Worm (Caenorhabditis elegans) whole organism, L3 larva: ENCODE results near the gene ncs-7.
"Not testable (repeated sequence)": the region's sequence is repeated elsewhere in the genome, so short reads cannot be mapped to it uniquely, and the experiment has no call there.

Source experiments
- ZK546.5 ChIP-seq: sonication (generic microtip); optimal IDR thresholded peaks from 2 replicates; lab custom pipeline; 2017; ENCODE audit warnings: missing biosample characterization, missing genetic modification characterization
- ama-1 ChIP-seq: fragments of 150-350 bp; optimal IDR thresholded peaks from 2 replicates; lab custom pipeline; 2018
- ceh-16 ChIP-seq: sonication (generic microtip); optimal IDR thresholded peaks from 2 replicates; lab custom pipeline; 2017; ENCODE audit warnings: missing biosample characterization, missing genetic modification characterization
- ceh-28 ChIP-seq: fragments of 150-350 bp; optimal IDR thresholded peaks from 2 replicates; lab custom pipeline; 2014; ENCODE audit warnings: missing biosample characterization, missing genetic modification reagents, missing genetic modification characterization
- ceh-82 ChIP-seq: fragments of 150-350 bp; optimal IDR thresholded peaks from 2 replicates; lab custom pipeline; 2014; ENCODE audit warnings: missing biosample characterization, missing genetic modification characterization
- ceh-9 ChIP-seq: sonication (generic microtip); optimal IDR thresholded peaks from 2 replicates; lab custom pipeline; 2018; ENCODE audit warnings: missing biosample characterization, missing genetic modification characterization
- egl-27 ChIP-seq: sonication (generic microtip); optimal IDR thresholded peaks from 4 replicates; lab custom pipeline; 2017; ENCODE audit warnings: missing biosample characterization, missing genetic modification reagents, missing genetic modification characterization
- egl-5 ChIP-seq: fragments of 150-350 bp; optimal IDR thresholded peaks from 2 replicates; lab custom pipeline; 2017; ENCODE audit warnings: missing biosample characterization, missing genetic modification reagents, missing genetic modification characterization, inconsistent platforms
- elt-2 ChIP-seq: sonication (generic microtip); optimal IDR thresholded peaks from 2 replicates; lab custom pipeline; 2016; ENCODE audit warnings: missing genetic modification reagents, mild to moderate bottlenecking, missing genetic modification characterization, missing compliant biosample characterization
- elt-3 ChIP-seq, 3 experiments: fragments of 150-350 bp in 1 of 3; sonication (generic microtip) in 2 of 3; optimal IDR thresholded peaks; 2 replicates in 2 of 3; 4 replicates in 1 of 3; lab custom pipeline; 2014 to 2017; ENCODE audit warnings: missing biosample characterization in 3 of 3, missing genetic modification characterization in 3 of 3
- eor-1 ChIP-seq, 2 experiments: fragments of 150-350 bp; optimal IDR thresholded peaks; 2 replicates each; lab custom pipeline; 2014 to 2018; ENCODE audit warnings: missing biosample characterization in 2 of 2, missing genetic modification characterization in 2 of 2
- fkh-10 ChIP-seq: sonication (generic microtip); optimal IDR thresholded peaks from 2 replicates; lab custom pipeline; 2017; ENCODE audit warnings: missing biosample characterization, missing genetic modification reagents, missing genetic modification characterization
- fkh-2 ChIP-seq: fragments of 150-350 bp; optimal IDR thresholded peaks from 2 replicates; lab custom pipeline; 2014; ENCODE audit warnings: missing biosample characterization, missing genetic modification reagents, missing genetic modification characterization
- fos-1 ChIP-seq: fragments of 150-350 bp; optimal IDR thresholded peaks from 2 replicates; lab custom pipeline; 2014; ENCODE audit warnings: missing biosample characterization, missing genetic modification characterization
- hmg-11 ChIP-seq: sonication (generic microtip); optimal IDR thresholded peaks from 2 replicates; lab custom pipeline; 2016; ENCODE audit warnings: missing genetic modification characterization, missing compliant biosample characterization
- lin-39 ChIP-seq: fragments of 150-350 bp; optimal IDR thresholded peaks from 2 replicates; lab custom pipeline; 2018; ENCODE audit warnings: missing biosample characterization, missing genetic modification reagents, missing genetic modification characterization
- lsy-12 ChIP-seq: sonication (generic microtip); optimal IDR thresholded peaks from 2 replicates; lab custom pipeline; 2016; ENCODE audit warnings: mild to moderate bottlenecking, missing genetic modification characterization, missing compliant biosample characterization
- mml-1 ChIP-seq: fragments of 150-350 bp; sonication (generic microtip); optimal IDR thresholded peaks from 3 replicates; lab custom pipeline; 2014; ENCODE audit warnings: missing biosample characterization, missing genetic modification characterization
- nfya-1 ChIP-seq: sonication (generic microtip); optimal IDR thresholded peaks from 2 replicates; lab custom pipeline; 2017; ENCODE audit warnings: missing genetic modification characterization, mild to moderate bottlenecking, missing compliant biosample characterization, antibody characterized with exemption, moderate library complexity; ENCODE audit not compliant: insufficient read depth
- nhr-12 ChIP-seq: fragments of 150-350 bp; optimal IDR thresholded peaks from 2 replicates; lab custom pipeline; 2014; ENCODE audit warnings: missing biosample characterization, missing genetic modification characterization
- nhr-23 ChIP-seq: fragments of 150-350 bp; optimal IDR thresholded peaks from 2 replicates; lab custom pipeline; 2014; ENCODE audit warnings: missing biosample characterization, missing genetic modification reagents, missing genetic modification characterization
- nhr-25 ChIP-seq: sonication (generic microtip); optimal IDR thresholded peaks from 2 replicates; lab custom pipeline; 2017; ENCODE audit warnings: missing biosample characterization, missing genetic modification characterization
- nhr-28 ChIP-seq: fragments of 150-350 bp; optimal IDR thresholded peaks from 2 replicates; lab custom pipeline; 2014; ENCODE audit warnings: missing biosample characterization, missing genetic modification characterization
- nhr-43 ChIP-seq: sonication (generic microtip); optimal IDR thresholded peaks from 2 replicates; lab custom pipeline; 2016; ENCODE audit warnings: mild to moderate bottlenecking, missing genetic modification characterization, missing compliant biosample characterization; ENCODE audit not compliant: poor library complexity, severe bottlenecking
- nhr-76 ChIP-seq: fragments of 150-350 bp; sonication (generic microtip); optimal IDR thresholded peaks from 5 replicates; lab custom pipeline; 2014; ENCODE audit warnings: missing biosample characterization, missing genetic modification characterization
- nhr-77 ChIP-seq: fragments of 150-350 bp; optimal IDR thresholded peaks from 2 replicates; lab custom pipeline; 2014; ENCODE audit warnings: missing biosample characterization, missing genetic modification characterization
- pha-4 ChIP-seq: fragments of 150-350 bp; optimal IDR thresholded peaks from 2 replicates; lab custom pipeline; 2014; ENCODE audit warnings: missing biosample characterization, missing genetic modification reagents, missing genetic modification characterization
- pqm-1 ChIP-seq: fragments of 150-350 bp; optimal IDR thresholded peaks from 2 replicates; lab custom pipeline; 2017; ENCODE audit warnings: missing biosample characterization, missing genetic modification characterization, inconsistent platforms
- sea-2 ChIP-seq: fragments of 150-350 bp; sonication (generic microtip); optimal IDR thresholded peaks from 4 replicates; lab custom pipeline; 2014; ENCODE audit warnings: missing biosample characterization, missing genetic modification reagents, missing genetic modification characterization
- skn-1 ChIP-seq: fragments of 150-350 bp; optimal IDR thresholded peaks from 2 replicates; lab custom pipeline; 2014; ENCODE audit warnings: missing biosample characterization, missing genetic modification characterization
- snpc-4 ChIP-seq: fragments of 150-350 bp; optimal IDR thresholded peaks from 2 replicates; lab custom pipeline; 2014; ENCODE audit warnings: missing biosample characterization, missing genetic modification characterization
- tbx-2 ChIP-seq: sonication (generic microtip); optimal IDR thresholded peaks from 2 replicates; lab custom pipeline; 2016; ENCODE audit warnings: mild to moderate bottlenecking, missing genetic modification characterization, missing compliant biosample characterization
- unc-39 ChIP-seq: sonication (generic microtip); optimal IDR thresholded peaks from 4 replicates; lab custom pipeline; 2017; ENCODE audit warnings: missing biosample characterization, missing genetic modification characterization
- unc-62 ChIP-seq: fragments of 150-350 bp; sonication (generic microtip); optimal IDR thresholded peaks from 4 replicates; lab custom pipeline; 2014; ENCODE audit warnings: missing biosample characterization, missing genetic modification reagents, missing genetic modification characterization
- zag-1 ChIP-seq: fragments of 150-350 bp; optimal IDR thresholded peaks from 2 replicates; lab custom pipeline; 2014; ENCODE audit warnings: missing biosample characterization, missing genetic modification characterization
- ztf-11 ChIP-seq: fragments of 150-350 bp; optimal IDR thresholded peaks from 2 replicates; lab custom pipeline; 2014; ENCODE audit warnings: missing biosample characterization, missing genetic modification characterization
- ztf-4 ChIP-seq: fragments of 150-350 bp; optimal IDR thresholded peaks from 2 replicates; lab custom pipeline; 2014; ENCODE audit warnings: missing biosample characterization, missing genetic modification characterization

ncs-7 gene

DNA sequence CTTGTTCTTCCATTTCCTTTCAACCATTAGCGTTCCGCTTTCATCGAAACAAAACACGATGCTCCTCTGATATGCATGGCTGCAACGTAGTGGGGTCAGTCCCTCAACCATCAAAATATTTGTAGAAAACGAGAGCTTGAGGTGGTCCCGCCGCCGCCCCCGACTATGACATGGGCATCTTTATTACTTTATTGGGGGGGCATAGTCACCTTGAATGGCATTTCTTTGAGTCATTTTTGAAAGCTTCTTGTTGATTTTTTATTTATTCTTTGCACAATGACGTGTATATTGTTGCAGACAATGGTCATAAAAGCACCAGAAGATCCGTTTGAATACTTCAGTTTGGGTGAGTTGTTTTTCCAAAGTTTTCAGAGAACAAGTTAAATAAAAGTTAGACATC lies at the start of gene ncs-7:
Gene ncs-7 (plus strand): TSS at position 301 of the 400 bp plus-strand sequence.
- TF ChIP-seq ZK546.5 (tag; lab: Kevin White, UChicago), result no peak

DNA sequence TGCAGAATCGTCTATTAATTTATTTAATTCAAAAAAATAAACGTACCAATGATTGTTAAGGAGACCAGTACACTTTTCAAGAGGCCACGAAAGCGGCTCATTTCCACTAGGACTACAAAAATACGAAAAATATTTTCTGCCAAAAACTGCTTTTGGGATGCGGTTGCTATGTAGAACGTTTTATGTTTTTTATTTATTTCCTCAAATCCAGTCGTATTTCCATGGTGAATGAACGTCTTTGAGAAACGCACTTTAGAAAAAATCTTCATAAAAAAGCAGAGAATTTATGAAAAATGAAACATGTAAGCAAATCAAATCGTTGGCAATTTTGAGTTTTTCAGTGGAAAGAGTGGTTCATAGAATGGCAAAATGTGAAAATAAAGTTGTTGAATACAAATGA lies 47.0 kb upstream of the ncs-7 start, which contains the start of gene F39B3.7:
Gene F39B3.7 (minus strand): TSS at position 101 of the 400 bp plus-strand sequence.
- TF ChIP-seq zag-1 (tag; lab: Kevin White, UChicago), result no peak
- no peak for TF ChIP-seq unc-39 (tag; lab: Kevin White, UChicago)
- TF ChIP-seq ztf-11 (tag; lab: Kevin White, UChicago), result no peak
- TF ChIP-seq tbx-2 (tag; lab: Kevin White, UChicago), result no peak
- no peak for TF ChIP-seq lin-39 (tag; lab: Kevin White, UChicago)
- TF ChIP-seq mml-1 (tag; lab: Kevin White, UChicago), result no peak
- no peak for TF ChIP-seq ceh-16 (tag; lab: Kevin White, UChicago)
- no peak for TF ChIP-seq nhr-76 (tag; lab: Kevin White, UChicago)
- no peak for TF ChIP-seq nhr-77
- TF ChIP-seq nhr-12 (tag; lab: Kevin White, UChicago), result no peak
- no peak for TF ChIP-seq hmg-11 (tag; lab: Kevin White, UChicago)
- no peak for TF ChIP-seq ztf-4 (tag; lab: Kevin White, UChicago)
- no peak for TF ChIP-seq skn-1 (tag; lab: Kevin White, UChicago)

DNA sequence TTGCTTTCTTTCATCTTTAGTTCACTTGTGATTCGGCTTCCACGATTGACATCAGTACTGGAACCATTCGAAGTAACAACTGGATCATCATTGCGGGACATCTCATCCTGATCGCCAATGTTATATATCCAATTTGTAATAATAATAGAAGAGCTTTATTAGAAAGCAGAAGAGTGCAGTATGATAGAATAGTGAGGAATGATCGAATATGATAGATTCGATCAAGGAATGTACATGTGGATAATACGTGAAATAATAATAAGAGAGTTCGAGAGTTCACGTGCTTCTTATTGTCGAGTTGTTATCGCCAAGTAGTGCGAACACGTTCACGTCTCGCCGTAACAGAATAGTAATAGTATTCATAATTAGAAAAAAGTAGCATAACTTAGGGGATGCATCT lies 35.3 kb upstream of the ncs-7 start, which contains the start of gene F39B3.3:
Gene F39B3.3 (minus strand): TSS at position 101 of the 400 bp plus-strand sequence.
- not testable (repeated sequence) for TF ChIP-seq eor-1 (tag; optimal IDR thresholded peaks at IDR 0.05; lab: Kevin White, UChicago); nhr-23 (tag; lab: Kevin White, UChicago); fkh-2 (tag; lab: Kevin White, UChicago)

DNA sequence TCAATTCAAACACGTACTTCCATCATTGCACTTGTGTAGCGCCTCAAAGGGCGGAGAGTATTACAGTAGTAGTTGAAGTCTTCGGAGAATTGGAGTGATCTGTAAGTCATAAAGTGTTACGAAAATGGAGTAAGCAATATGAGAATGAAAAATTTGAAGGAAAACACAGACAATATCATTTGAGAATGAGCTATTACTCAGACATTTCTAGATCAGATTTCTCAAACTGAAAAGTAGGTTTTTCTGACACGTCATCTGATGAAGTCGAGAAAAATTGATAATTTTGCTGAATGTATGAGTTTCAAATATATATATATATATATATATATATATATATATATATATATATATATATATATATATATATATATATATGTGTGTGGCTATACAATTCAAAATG lies 34.6 kb upstream of the ncs-7 start, which contains the start of gene frpr-7:
Gene frpr-7 (minus strand): TSS at position 101 of the 400 bp plus-strand sequence.
- no peak for TF ChIP-seq ceh-82 (tag; lab: Kevin White, UChicago)
- TF ChIP-seq egl-5, result no peak
- TF ChIP-seq, all 47 proteins: peak for 0

DNA sequence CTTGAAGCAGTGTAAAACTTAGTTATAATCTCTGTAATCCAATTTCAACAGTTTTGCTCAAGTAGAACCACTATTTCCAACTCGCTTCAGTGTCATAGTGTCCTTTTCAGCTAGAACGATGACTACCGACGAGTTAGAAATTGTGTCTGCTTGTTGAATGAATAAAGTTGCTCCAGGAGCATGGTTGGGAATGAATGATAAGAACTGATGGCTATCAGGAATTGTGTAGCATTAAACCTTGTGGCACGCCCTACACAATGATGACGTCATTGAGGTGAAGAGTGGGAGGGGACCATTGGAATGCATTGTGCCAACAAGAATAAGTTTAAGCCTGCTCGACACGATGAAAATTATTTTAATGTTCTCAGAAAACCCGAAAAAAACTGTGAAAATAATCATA lies 15.6 kb upstream of the ncs-7 start:
- no peak for TF ChIP-seq egl-5
- peak; percentile 66 for TF ChIP-seq elt-2 (tag; lab: Kevin White, UChicago)
- TF ChIP-seq pqm-1 (tag; lab: Kevin White, UChicago), result peak; percentile 64

DNA sequence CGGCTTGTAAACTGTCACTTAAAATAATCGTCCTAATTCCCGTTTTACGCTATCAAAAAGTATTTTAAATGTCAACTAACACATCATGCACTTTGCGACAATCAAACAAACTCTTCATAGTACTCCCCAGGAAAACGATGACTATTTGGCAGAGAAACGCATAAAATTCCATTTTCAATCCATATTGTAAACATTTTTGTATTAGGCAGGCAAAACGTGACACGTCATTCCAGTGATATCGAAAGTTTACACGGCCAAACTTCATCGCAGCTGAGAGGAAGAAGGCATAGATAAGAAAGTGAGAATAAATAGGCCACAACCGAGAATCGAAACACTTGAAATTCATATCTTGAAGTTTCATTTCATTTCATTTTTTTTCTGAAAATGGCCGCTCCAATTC lies 14.2 kb upstream of the ncs-7 start, which contains the start of gene lec-9:
Gene lec-9 (plus strand): TSS at position 349 of the 400 bp plus-strand sequence.
- TF ChIP-seq skn-1 (tag; lab: Kevin White, UChicago), result peak; percentile 79
- peak; percentile 68 for TF ChIP-seq pha-4 (tag; lab: Kevin White, UChicago)
- TF ChIP-seq nhr-28 (tag; lab: Kevin White, UChicago), result no peak
- TF ChIP-seq pqm-1 (tag; lab: Kevin White, UChicago), result peak; percentile 91
- TF ChIP-seq elt-2 (tag; lab: Kevin White, UChicago), result peak; percentile 97

DNA sequence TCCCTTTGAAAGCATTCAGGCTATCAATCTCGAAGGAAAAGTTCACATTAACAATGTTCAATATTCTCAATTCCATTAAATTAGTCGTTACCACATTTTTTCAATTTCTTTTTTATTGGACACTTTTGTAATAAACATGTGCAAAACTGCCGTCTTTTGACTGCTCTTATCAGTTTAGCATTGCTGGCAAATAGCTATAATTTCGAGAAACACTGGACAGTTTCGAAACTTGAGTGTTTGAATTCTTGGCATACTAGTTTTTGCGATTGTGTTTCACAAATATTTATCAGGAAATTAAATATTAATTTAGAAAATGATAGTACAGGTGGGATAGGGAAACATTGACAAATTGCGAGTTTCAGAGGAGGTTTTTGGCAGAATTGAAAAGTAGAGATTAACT lies 13.0 kb upstream of the ncs-7 start:
- peak; percentile 19 for TF ChIP-seq fos-1 (tag; lab: Kevin White, UChicago)
- no peak for TF ChIP-seq ceh-9 (tag; lab: Kevin White, UChicago)
- no peak for TF ChIP-seq nhr-77
- peak; percentile 81 for TF ChIP-seq elt-2 (tag; lab: Kevin White, UChicago)
- peak; percentile 76 for TF ChIP-seq pqm-1 (tag; lab: Kevin White, UChicago)

DNA sequence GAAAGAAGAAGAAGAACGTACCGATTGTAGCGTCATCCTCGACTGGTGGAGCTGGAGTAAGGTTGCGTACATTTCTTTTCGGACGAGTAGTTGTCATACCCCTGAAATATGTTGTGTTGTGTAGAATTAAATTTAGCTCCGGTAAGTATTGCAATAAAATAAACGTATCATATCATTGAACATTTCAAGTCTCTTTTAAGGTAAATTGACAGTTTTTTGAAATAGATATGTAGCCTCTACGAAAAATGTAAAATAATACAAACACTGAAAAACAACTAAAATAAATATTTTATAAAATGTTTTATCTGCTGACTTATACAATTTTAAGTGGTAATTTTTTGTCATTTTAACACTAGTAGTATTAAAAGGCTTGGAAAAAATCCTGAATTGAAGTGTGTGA lies 4.4 kb upstream of the ncs-7 start, which contains the start of gene C16H3.3:
Gene C16H3.3 (minus strand): TSS at position 101 of the 400 bp plus-strand sequence.
- TF ChIP-seq elt-3 (tag; optimal IDR thresholded peaks at IDR 0.05; lab: Kevin White, UChicago) (no peak), unc-62 (no peak), pqm-1 (tag; lab: Kevin White, UChicago) (no peak), snpc-4 (tag; lab: Kevin White, UChicago) (no peak), egl-27 (tag; lab: Kevin White, UChicago) (no peak), nhr-25 (tag; lab: Kevin White, UChicago) (no peak), ceh-16 (tag; lab: Kevin White, UChicago) (no peak), nfya-1 (tag; lab: Kevin White, UChicago) (no peak), ceh-28 (tag; lab: Kevin White, UChicago) (no peak), nhr-43 (tag; lab: Kevin White, UChicago) (no peak), fkh-10 (GFP tag; lab: Kevin White, UChicago) (no peak), ama-1 (lab: Kevin White, UChicago) (no peak), nhr-28 (tag; lab: Kevin White, UChicago) (no peak), ZK546.5 (tag; lab: Kevin White, UChicago) (no peak), lsy-12 (tag; lab: Kevin White, UChicago) (no peak), lin-39 (tag; lab: Kevin White, UChicago) (no peak), mml-1 (tag; lab: Kevin White, UChicago) (no peak), sea-2 (GFP tag; lab: Kevin White, UChicago) (no peak)
